Fruit fly (Drosophila melanogaster): ENCODE measurements around the gene CG44158.

dm6 chr3R:18208479-18208878 lies at the start of gene CG44158:
- TF ChIP-seq CTCF (optimal IDR thresholded peaks at IDR 0.05): no peak
- TF ChIP-seq CG8478 (optimal IDR thresholded peaks at IDR 0.05): no peak
